Worm (Caenorhabditis elegans) whole organism, mixed stage, embryonic: ENCODE data around the gene epg-5.

Experiments used
- blmp-1 ChIP-seq: fragments of 150-350 bp; optimal IDR thresholded peaks from 2 replicates; lab custom pipeline; 2014; ENCODE audit warnings: missing biosample characterization, missing genetic modification characterization
- mep-1 ChIP-seq: fragments of 150-350 bp; optimal IDR thresholded peaks from 2 replicates; lab custom pipeline; 2017; ENCODE audit warnings: missing biosample characterization, missing genetic modification reagents, missing genetic modification characterization, inconsistent platforms
- nhr-28 ChIP-seq: fragments of 150-350 bp; optimal IDR thresholded peaks from 2 replicates; lab custom pipeline; 2014; ENCODE audit warnings: missing biosample characterization, missing genetic modification characterization
- sem-2 ChIP-seq: fragments of 200-800 bp; sonication (Bioruptor generic); optimal IDR thresholded peaks from 2 replicates; lab custom pipeline; 2018; ENCODE audit warnings: mild to moderate bottlenecking, missing genetic modification characterization, missing compliant biosample characterization
- snpc-4 ChIP-seq: fragments of 150-350 bp; optimal IDR thresholded peaks from 2 replicates; lab custom pipeline; 2014; ENCODE audit warnings: missing biosample characterization, missing genetic modification characterization

DNA sequence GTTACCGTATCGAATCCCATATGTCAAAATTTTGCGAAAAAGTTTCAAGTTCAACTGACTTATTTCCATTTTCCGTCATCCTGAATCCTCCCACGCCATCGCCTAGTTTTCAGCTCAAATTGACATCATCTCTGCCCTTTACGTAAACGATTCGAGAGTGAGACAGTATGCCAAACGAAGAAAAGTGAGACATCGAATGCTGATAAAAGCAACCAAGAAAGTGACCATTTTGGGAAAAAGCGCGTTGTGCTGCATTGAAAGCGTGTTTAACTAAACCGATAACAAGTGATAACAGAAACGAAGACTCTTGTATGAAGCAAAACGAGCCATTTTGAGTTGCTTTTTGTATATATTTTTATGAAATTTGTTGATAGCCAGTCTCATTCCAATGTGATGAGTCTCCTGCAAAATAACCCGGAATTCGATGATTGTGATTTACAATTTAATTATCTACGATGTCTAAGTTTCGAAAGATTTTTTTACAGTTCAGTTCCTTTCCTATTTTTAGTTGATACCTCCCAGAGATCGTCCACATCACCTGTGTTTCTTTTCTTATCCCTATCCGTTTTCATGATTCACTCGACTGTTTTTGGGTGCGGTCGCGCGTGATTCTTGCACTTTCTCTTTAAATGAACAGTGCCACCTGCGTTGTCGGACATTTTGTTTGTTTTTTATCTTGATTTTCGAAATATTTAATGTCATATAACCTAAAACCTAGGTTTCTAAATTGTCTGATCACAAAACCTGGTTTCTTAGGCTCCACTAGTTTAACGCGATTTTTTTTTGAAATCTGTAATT lies 6.3 kb upstream of the epg-5 start:
- TF ChIP-seq mep-1 (tag; lab: Kevin White, UChicago), result no peak
- TF ChIP-seq blmp-1 (tag; lab: Kevin White, UChicago), result no peak
- TF ChIP-seq sem-2 (GFP tag; lab: Kevin White, UChicago), result no peak
- no peak for TF ChIP-seq nhr-28
- TF ChIP-seq snpc-4, result no peak
